Worm (Caenorhabditis elegans) whole organism, young adult: ENCODE measurements around the gene clec-212.

Source experiments
- B0035.1 ChIP-seq: sonication (generic microtip); optimal IDR thresholded peaks from 2 replicates; lab custom pipeline; 2016; ENCODE audit warnings: missing genetic modification characterization, mild to moderate bottlenecking, missing compliant biosample characterization, missing genotype, missing genetic modification reagents
- C06A6.2 ChIP-seq: fragments of 200-800 bp; sonication (Bioruptor generic); conservative IDR thresholded peaks from 2 replicates; pipeline ENCODE4 v1.3.6; 2022; ENCODE audit warnings: missing genetic modification characterization, missing compliant biosample characterization
- athp-1 ChIP-seq: sonication (generic microtip); optimal IDR thresholded peaks from 2 replicates; lab custom pipeline; 2017; ENCODE audit warnings: mild to moderate bottlenecking, missing genetic modification characterization, missing compliant biosample characterization
- bed-2 ChIP-seq: fragments of 200-800 bp; sonication (Bioruptor generic); IDR thresholded peaks from 2 replicates; pipeline ENCODE4 v1.3.6; 2022; ENCODE audit warnings: missing genetic modification reagents, missing genetic modification characterization, missing compliant biosample characterization
- ceh-27 ChIP-seq: fragments of 200-800 bp; sonication (Bioruptor generic); optimal IDR thresholded peaks from 2 replicates; lab custom pipeline; 2018; ENCODE audit warnings: mild to moderate bottlenecking, missing genetic modification characterization, moderate library complexity, missing compliant biosample characterization
- ceh-58 ChIP-seq: fragments of 200-800 bp; sonication (Bioruptor generic); IDR thresholded peaks from 2 replicates; pipeline ENCODE4 v1.3.6; 2022; ENCODE audit warnings: missing genetic modification characterization, missing compliant biosample characterization
- efl-1 ChIP-seq: fragments of 150-350 bp; optimal IDR thresholded peaks from 2 replicates; lab custom pipeline; 2014; ENCODE audit warnings: missing biosample characterization, missing genetic modification reagents, missing genetic modification characterization
- egl-18 ChIP-seq: fragments of 200-800 bp; sonication (Bioruptor generic); IDR thresholded peaks from 2 replicates; pipeline ENCODE4 v1.3.6; 2022; ENCODE audit warnings: missing genetic modification reagents, missing genetic modification characterization, missing compliant biosample characterization
- hlh-12 ChIP-seq: sonication (generic microtip); optimal IDR thresholded peaks from 2 replicates; lab custom pipeline; 2016; ENCODE audit warnings: missing genetic modification characterization, missing compliant biosample characterization
- hlh-26 ChIP-seq: fragments of 200-800 bp; sonication (Bioruptor generic); conservative IDR thresholded peaks from 2 replicates; pipeline ENCODE4 v1.3.6; 2022; ENCODE audit warnings: missing genetic modification reagents, missing genetic modification characterization, missing compliant biosample characterization
- hrde-1 ChIP-seq: sonication (generic microtip); optimal IDR thresholded peaks from 2 replicates; lab custom pipeline; 2016; ENCODE audit warnings: missing genetic modification characterization, mild to moderate bottlenecking, missing compliant biosample characterization, moderate library complexity, missing genotype, missing genetic modification reagents, borderline replicate concordance
- hsf-1 ChIP-seq: fragments of 200-800 bp; sonication (Bioruptor generic); IDR thresholded peaks from 2 replicates; pipeline ENCODE4 v1.3.6; 2022; ENCODE audit warnings: missing genetic modification reagents, missing genetic modification characterization, missing compliant biosample characterization
- lag-1 ChIP-seq: fragments of 200-800 bp; sonication (Bioruptor generic); IDR thresholded peaks from 2 replicates; pipeline ENCODE4 v1.3.6; 2022; ENCODE audit warnings: missing genetic modification reagents, missing genetic modification characterization, missing compliant biosample characterization
- let-526 ChIP-seq: fragments of 200-800 bp; sonication (Bioruptor generic); IDR thresholded peaks from 2 replicates; pipeline ENCODE4 v1.3.6; 2022; ENCODE audit warnings: missing genetic modification reagents, missing genetic modification characterization, missing compliant biosample characterization
- lin-35 ChIP-seq, 3 experiments: fragments of 150-350 bp in 2 of 3; sonication (generic microtip) in 1 of 3; optimal IDR thresholded peaks; 2 replicates each; lab custom pipeline; 2014 to 2018; ENCODE audit warnings: missing biosample characterization in 3 of 3, missing genetic modification characterization in 3 of 3, missing genetic modification reagents in 3 of 3
- lsl-1 ChIP-seq: fragments of 200-800 bp; sonication (Bioruptor generic); optimal IDR thresholded peaks from 2 replicates; lab custom pipeline; 2018; ENCODE audit warnings: mild to moderate bottlenecking, missing genetic modification characterization, moderate library complexity, missing compliant biosample characterization
- madf-10 ChIP-seq: sonication (generic microtip); optimal IDR thresholded peaks from 2 replicates; lab custom pipeline; 2016; ENCODE audit warnings: mild to moderate bottlenecking, missing genetic modification characterization, missing compliant biosample characterization
- madf-3 ChIP-seq: fragments of 200-800 bp; sonication (Bioruptor generic); IDR thresholded peaks from 2 replicates; pipeline ENCODE4 v1.3.6; 2022; ENCODE audit warnings: missing genetic modification reagents, missing genetic modification characterization, missing compliant biosample characterization
- mcd-1 ChIP-seq: fragments of 200-800 bp; sonication (Bioruptor generic); IDR thresholded peaks from 2 replicates; pipeline ENCODE4 v1.3.6; 2022; ENCODE audit warnings: missing genetic modification reagents, missing genetic modification characterization, missing compliant biosample characterization
- mel-28 ChIP-seq: sonication (generic microtip); optimal IDR thresholded peaks from 2 replicates; lab custom pipeline; 2016; ENCODE audit warnings: borderline replicate concordance, mild to moderate bottlenecking, missing genetic modification characterization, missing compliant biosample characterization
- mxl-1 ChIP-seq: sonication (generic microtip); optimal IDR thresholded peaks from 2 replicates; lab custom pipeline; 2016; ENCODE audit warnings: missing genetic modification characterization, missing compliant biosample characterization
- nfya-1 ChIP-seq: sonication (generic microtip); optimal IDR thresholded peaks from 2 replicates; lab custom pipeline; 2017; ENCODE audit warnings: antibody characterized with exemption, missing compliant biosample characterization, missing genetic modification characterization, borderline replicate concordance; ENCODE audit not compliant: insufficient read depth
- nfya-2 ChIP-seq: fragments of 200-800 bp; sonication (Bioruptor generic); IDR thresholded peaks from 2 replicates; pipeline ENCODE4 v1.3.6; 2022; ENCODE audit warnings: missing genetic modification reagents, missing genetic modification characterization, missing compliant biosample characterization
- nhr-120 ChIP-seq: fragments of 200-800 bp; sonication (Bioruptor generic); IDR thresholded peaks from 2 replicates; pipeline ENCODE4 v1.3.6; 2022; ENCODE audit warnings: missing genetic modification characterization, missing compliant biosample characterization
- nhr-27 ChIP-seq: fragments of 200-800 bp; sonication (Bioruptor generic); optimal IDR thresholded peaks from 2 replicates; lab custom pipeline; 2018; ENCODE audit warnings: mild to moderate bottlenecking, missing genetic modification characterization, moderate library complexity, missing compliant biosample characterization
- nhr-80 ChIP-seq: sonication (generic microtip); optimal IDR thresholded peaks from 2 replicates; lab custom pipeline; 2016; ENCODE audit warnings: missing genetic modification characterization, missing compliant biosample characterization
- nhr-90 ChIP-seq: sonication (generic microtip); optimal IDR thresholded peaks from 2 replicates; lab custom pipeline; 2016; ENCODE audit warnings: missing genotype, mild to moderate bottlenecking, missing genetic modification characterization, missing compliant biosample characterization
- pha-4 ChIP-seq: fragments of 150-350 bp; sonication (generic microtip); optimal IDR thresholded peaks from 2 replicates; lab custom pipeline; 2014; ENCODE audit warnings: missing biosample characterization, missing genetic modification reagents, missing genetic modification characterization
- sea-2 ChIP-seq: fragments of 200-800 bp; sonication (Bioruptor generic); IDR thresholded peaks from 2 replicates; pipeline ENCODE4 v1.3.6; 2022; ENCODE audit warnings: missing genetic modification characterization, missing compliant biosample characterization
- somi-1 ChIP-seq: fragments of 200-800 bp; sonication (Bioruptor generic); optimal IDR thresholded peaks from 2 replicates; lab custom pipeline; 2018; ENCODE audit warnings: mild to moderate bottlenecking, missing genetic modification characterization, missing compliant biosample characterization
- sptf-2 ChIP-seq: fragments of 200-800 bp; sonication (Bioruptor generic); optimal IDR thresholded peaks from 2 replicates; lab custom pipeline; 2018; ENCODE audit warnings: mild to moderate bottlenecking, missing genetic modification characterization, missing compliant biosample characterization
- unc-62 ChIP-seq: fragments of 150-350 bp; optimal IDR thresholded peaks from 2 replicates; lab custom pipeline; 2014; ENCODE audit warnings: missing biosample characterization, missing genetic modification reagents, missing genetic modification characterization
- zfh-2 ChIP-seq: fragments of 200-800 bp; sonication (Bioruptor generic); conservative IDR thresholded peaks from 2 replicates; pipeline ENCODE4 v1.3.6; 2022; ENCODE audit warnings: missing genetic modification reagents, missing genetic modification characterization, missing compliant biosample characterization
- zim-3 ChIP-seq: sonication (generic microtip); optimal IDR thresholded peaks from 2 replicates; lab custom pipeline; 2017; ENCODE audit warnings: mild to moderate bottlenecking, missing genetic modification characterization, moderate library complexity, missing compliant biosample characterization
- ztf-28 ChIP-seq: fragments of 200-800 bp; sonication (Bioruptor generic); IDR thresholded peaks from 2 replicates; pipeline ENCODE4 v1.3.6; 2022; ENCODE audit warnings: missing genetic modification reagents, missing genetic modification characterization, missing compliant biosample characterization
- ztf-6 ChIP-seq: fragments of 200-800 bp; sonication (Bioruptor generic); IDR thresholded peaks from 2 replicates; pipeline ENCODE4 v1.3.6; 2022; ENCODE audit warnings: missing genetic modification reagents, missing genetic modification characterization, missing compliant biosample characterization

Gene clec-212

ce11 chrV:7547479-7547878, 22.7 kb downstream of the clec-212 start, which contains the start of gene ftn-1 (continued):
- TF ChIP-seq hlh-12 (tag; lab: Kevin White, UChicago) = no peak
- TF ChIP-seq mxl-1 (tag; lab: Kevin White, UChicago) = no peak
- TF ChIP-seq nhr-80 (tag; lab: Kevin White, UChicago) = no peak
- TF ChIP-seq hrde-1 (tag; lab: Kevin White, UChicago) = no peak
- TF ChIP-seq, all 124 proteins: peak for 0

ce11 chrV:7545187-7545586, 25.0 kb downstream of the clec-212 start, which contains the start of the genes C54F6.19 and nhx-3:
Gene C54F6.19, plus strand, starts transcription at chrV:7545487.
Gene nhx-3, minus strand, starts transcription at chrV:7545523.
- no peak for TF ChIP-seq ztf-6 (GFP tag; lab: Robert Waterston, UW)
- no peak for TF ChIP-seq lag-1 (GFP tag; lab: Robert Waterston, UW)
- TF ChIP-seq sptf-2 = no peak
- no peak for TF ChIP-seq ceh-27
- TF ChIP-seq somi-1 (GFP tag; lab: Kevin White, UChicago) = no peak
- TF ChIP-seq pha-4 (tag; lab: Kevin White, UChicago) = no peak

ce11 chrV:7543728-7544127, 26.5 kb downstream of the clec-212 start:
- TF ChIP-seq unc-62 (GFP tag; lab: Kevin White, UChicago) (no peak), ceh-27 (no peak), somi-1 (GFP tag; lab: Kevin White, UChicago) (no peak), hsf-1 (no peak), nhr-120 (GFP tag; lab: Robert Waterston, UW) (no peak)

- TF ChIP-seq B0035.1 (tag; lab: Kevin White, UChicago) (no peak), nfya-1 (tag; lab: Kevin White, UChicago) (no peak), lag-1 (GFP tag; lab: Robert Waterston, UW) (no peak), let-526 (no peak), efl-1 (no peak), nfya-2 (GFP tag; lab: Robert Waterston, UW) (no peak), egl-18 (GFP tag; lab: Robert Waterston, UW) (no peak), hlh-26 (GFP tag; lab: Robert Waterston, UW) (no peak)
- TF ChIP-seq, all 124 proteins: peak for 0
These were observed 31.2 kb downstream of the clec-212 start, which contains the start of gene srh-268 for ce11 chrV:7539015-7539414. Gene srh-268, plus strand, starts transcription at chrV:7539315.

ce11 chrV:7538018-7538417, 32.2 kb downstream of the clec-212 start, which contains the start of gene C54F6.12:
Gene C54F6.12, minus strand, starts transcription at chrV:7538118.
- no peak for TF ChIP-seq nhr-90 (tag; lab: Kevin White, UChicago)
- TF ChIP-seq nhr-27 (tag; lab: Kevin White, UChicago) = no peak
- no peak for TF ChIP-seq nfya-1 (tag; lab: Kevin White, UChicago)
- no peak for TF ChIP-seq madf-3
- no peak for TF ChIP-seq ztf-28 (GFP tag; lab: Robert Waterston, UW)
- no peak for TF ChIP-seq hsf-1
- no peak for TF ChIP-seq zim-3 (tag; lab: Kevin White, UChicago)
- no peak for TF ChIP-seq mcd-1 (GFP tag; lab: Robert Waterston, UW)
- TF ChIP-seq lsl-1 (GFP tag; lab: Kevin White, UChicago) = no peak
- TF ChIP-seq hlh-12 (tag; lab: Kevin White, UChicago) = no peak
- no peak for TF ChIP-seq athp-1
- no peak for TF ChIP-seq C06A6.2 (GFP tag; lab: Robert Waterston, UW)
- no peak for TF ChIP-seq bed-2
- TF ChIP-seq, all 124 proteins: peak for 0

- TF ChIP-seq mxl-1 (tag; lab: Kevin White, UChicago) (no peak), hsf-1 (no peak), let-526 (no peak), sea-2 (GFP tag; lab: Robert Waterston, UW) (no peak), lin-35 (GFP tag; optimal IDR thresholded peaks at IDR 0.05; lab: Kevin White, UChicago) (no peak), zfh-2 (no peak), ceh-58 (GFP tag; lab: Robert Waterston, UW) (no peak), mel-28 (no peak), madf-10 (tag; lab: Kevin White, UChicago) (no peak)
These were observed 37.2 kb downstream of the clec-212 start, which contains the start of gene C54F6.3 for ce11 chrV:7532947-7533346. Gene C54F6.3, plus strand, starts transcription at chrV:7533247.
